Worm (Caenorhabditis elegans) whole organism, late embryonic: ENCODE results near the gene ugt-8.

Source experiments
- C38D4.7 ChIP-seq: fragments of 200-800 bp; sonication (Bioruptor generic); optimal IDR thresholded peaks from 2 replicates; lab custom pipeline; 2018; ENCODE audit warnings: mild to moderate bottlenecking, missing genetic modification characterization, moderate library complexity, missing compliant biosample characterization
- F13H6.1 ChIP-seq: sonication (generic microtip); optimal IDR thresholded peaks from 2 replicates; lab custom pipeline; 2016; ENCODE audit warnings: missing genetic modification characterization, missing compliant biosample characterization
- K02D7.2 ChIP-seq: sonication (generic microtip); optimal IDR thresholded peaks from 2 replicates; lab custom pipeline; 2017; ENCODE audit warnings: mild to moderate bottlenecking, missing genetic modification characterization, missing compliant biosample characterization
- T23F11.4 ChIP-seq: fragments of 200-800 bp; sonication (Bioruptor generic); optimal IDR thresholded peaks from 2 replicates; lab custom pipeline; 2018; ENCODE audit warnings: mild to moderate bottlenecking, missing genetic modification characterization, missing compliant biosample characterization
- ama-1 ChIP-seq: fragments of 150-350 bp; optimal IDR thresholded peaks from 2 replicates; lab custom pipeline; 2014
- ceh-14 ChIP-seq: sonication (generic microtip); optimal IDR thresholded peaks from 2 replicates; lab custom pipeline; 2016; ENCODE audit warnings: missing genotype, missing genetic modification characterization, missing compliant biosample characterization
- ceh-18 ChIP-seq: sonication (generic microtip); optimal IDR thresholded peaks from 2 replicates; lab custom pipeline; 2016; ENCODE audit warnings: missing genetic modification characterization, missing compliant biosample characterization
- ceh-19 ChIP-seq: fragments of 200-800 bp; sonication (Bioruptor generic); optimal IDR thresholded peaks from 2 replicates; lab custom pipeline; 2018; ENCODE audit warnings: mild to moderate bottlenecking, missing genetic modification characterization, missing compliant biosample characterization
- ceh-22 ChIP-seq: sonication (generic microtip); optimal IDR thresholded peaks from 2 replicates; lab custom pipeline; 2017; ENCODE audit warnings: missing biosample characterization, missing genetic modification characterization
- ceh-24 ChIP-seq: sonication (generic microtip); optimal IDR thresholded peaks from 2 replicates; lab custom pipeline; 2016; ENCODE audit warnings: mild to moderate bottlenecking, missing genetic modification characterization, missing compliant biosample characterization
- ceh-30 ChIP-seq: fragments of 150-350 bp; optimal IDR thresholded peaks from 2 replicates; lab custom pipeline; 2014; ENCODE audit warnings: missing biosample characterization, missing genetic modification characterization
- ceh-48 ChIP-seq: sonication (generic microtip); optimal IDR thresholded peaks from 2 replicates; lab custom pipeline; 2016; ENCODE audit warnings: missing genetic modification characterization, inconsistent platforms, missing compliant biosample characterization
- ceh-6 ChIP-seq: fragments of 200-800 bp; sonication (Bioruptor generic); optimal IDR thresholded peaks from 2 replicates; lab custom pipeline; 2018; ENCODE audit warnings: mild to moderate bottlenecking, missing genetic modification characterization, missing compliant biosample characterization
- che-1 ChIP-seq: sonication (generic microtip); optimal IDR thresholded peaks from 2 replicates; lab custom pipeline; 2016; ENCODE audit warnings: mild to moderate bottlenecking, missing genetic modification characterization, missing compliant biosample characterization
- dmd-4 ChIP-seq: sonication (generic microtip); optimal IDR thresholded peaks from 2 replicates; lab custom pipeline; 2016; ENCODE audit warnings: borderline replicate concordance, missing genetic modification characterization, missing compliant biosample characterization
- dve-1 ChIP-seq: sonication (generic microtip); optimal IDR thresholded peaks from 2 replicates; lab custom pipeline; 2017; ENCODE audit warnings: antibody characterized with exemption, mild to moderate bottlenecking, missing genetic modification characterization, missing compliant biosample characterization
- elt-2 ChIP-seq: sonication (generic microtip); optimal IDR thresholded peaks from 2 replicates; lab custom pipeline; 2016; ENCODE audit warnings: missing genetic modification reagents, missing genetic modification characterization, missing compliant biosample characterization
- elt-4 ChIP-seq: sonication (generic microtip); optimal IDR thresholded peaks from 2 replicates; lab custom pipeline; 2016; ENCODE audit warnings: missing genetic modification characterization, missing compliant biosample characterization
- ets-4 ChIP-seq: sonication (generic microtip); optimal IDR thresholded peaks from 2 replicates; lab custom pipeline; 2016; ENCODE audit warnings: missing genetic modification characterization, missing compliant biosample characterization
- fkh-6 ChIP-seq: sonication (generic microtip); optimal IDR thresholded peaks from 2 replicates; lab custom pipeline; 2016; ENCODE audit warnings: missing genetic modification characterization, missing compliant biosample characterization
- gmeb-2 ChIP-seq: sonication (generic microtip); optimal IDR thresholded peaks from 2 replicates; lab custom pipeline; 2016; ENCODE audit warnings: missing genetic modification characterization, inconsistent platforms, missing compliant biosample characterization
- hlh-13 ChIP-seq: fragments of 200-800 bp; sonication (Bioruptor generic); optimal IDR thresholded peaks from 2 replicates; lab custom pipeline; 2018; ENCODE audit warnings: mild to moderate bottlenecking, missing genetic modification characterization, missing compliant biosample characterization
- hlh-15 ChIP-seq: sonication (generic microtip); optimal IDR thresholded peaks from 2 replicates; lab custom pipeline; 2016; ENCODE audit warnings: missing genetic modification characterization, missing compliant biosample characterization
- lin-11 ChIP-seq: fragments of 200-800 bp; sonication (Bioruptor generic); optimal IDR thresholded peaks from 2 replicates; lab custom pipeline; 2018; ENCODE audit warnings: mild to moderate bottlenecking, missing genetic modification characterization, missing compliant biosample characterization
- madf-2 ChIP-seq: sonication (generic microtip); optimal IDR thresholded peaks from 2 replicates; lab custom pipeline; 2017; ENCODE audit warnings: missing genetic modification characterization, missing compliant biosample characterization
- mec-3 ChIP-seq: sonication (generic microtip); optimal IDR thresholded peaks from 2 replicates; lab custom pipeline; 2016; ENCODE audit warnings: borderline replicate concordance, missing genetic modification characterization, missing compliant biosample characterization
- npax-4 ChIP-seq: sonication (generic microtip); optimal IDR thresholded peaks from 2 replicates; lab custom pipeline; 2016; ENCODE audit warnings: missing genetic modification characterization, missing compliant biosample characterization
- pha-4 ChIP-seq: fragments of 150-350 bp; optimal IDR thresholded peaks from 2 replicates; lab custom pipeline; 2018; ENCODE audit warnings: missing biosample characterization, missing genetic modification reagents, missing genetic modification characterization
- sdc-2 ChIP-seq: sonication (generic microtip); optimal IDR thresholded peaks from 2 replicates; lab custom pipeline; 2016; ENCODE audit warnings: missing genotype, missing genetic modification characterization, missing compliant biosample characterization
- sox-4 ChIP-seq: sonication (generic microtip); optimal IDR thresholded peaks from 2 replicates; lab custom pipeline; 2017; ENCODE audit warnings: mild to moderate bottlenecking, missing genetic modification characterization, inconsistent platforms, missing compliant biosample characterization
- tbx-7 ChIP-seq: sonication (generic microtip); optimal IDR thresholded peaks from 2 replicates; lab custom pipeline; 2016; ENCODE audit warnings: missing genotype, missing genetic modification characterization, missing compliant biosample characterization
- ttx-3 ChIP-seq: sonication (generic microtip); optimal IDR thresholded peaks from 2 replicates; lab custom pipeline; 2016; ENCODE audit warnings: missing genetic modification reagents, missing genetic modification characterization, missing compliant biosample characterization
- unc-3 ChIP-seq, 2 experiments: fragments of 200-800 bp in 1 of 2; sonication (Bioruptor generic) in 1 of 2; sonication (generic microtip) in 1 of 2; conservative IDR thresholded peaks in 1 of 2; optimal IDR thresholded peaks in 1 of 2; 2 replicates each; pipeline versions ENCODE4 v1.3.6 to Lab custom; 2016 to 2022; ENCODE audit warnings: missing compliant biosample characterization in 2 of 2, missing genetic modification characterization in 2 of 2, missing genetic modification reagents in 1 of 2
- unc-55 ChIP-seq: sonication (generic microtip); optimal IDR thresholded peaks from 2 replicates; lab custom pipeline; 2017; ENCODE audit warnings: missing biosample characterization, missing genetic modification reagents, missing genetic modification characterization
- unc-86 ChIP-seq: sonication (generic microtip); optimal IDR thresholded peaks from 2 replicates; lab custom pipeline; 2016; ENCODE audit warnings: missing genetic modification characterization, missing compliant biosample characterization
- zip-5 ChIP-seq: sonication (generic microtip); optimal IDR thresholded peaks from 2 replicates; lab custom pipeline; 2016; ENCODE audit warnings: missing genetic modification characterization, missing compliant biosample characterization

The ugt-8 gene

ce11 chrV:4889976-4890479 is 13.7 kb upstream of the ugt-8 start, which contains the start of gene T19H12.2:
TSS of gene T19H12.2 (plus strand) at chrV:4890429.
- no peak for TF ChIP-seq gmeb-2
- no peak for TF ChIP-seq unc-3 (GFP tag; conservative IDR thresholded peaks at IDR 0.05; lab: Robert Waterston, UW)
- TF ChIP-seq unc-3 (tag; optimal IDR thresholded peaks at IDR 0.05; lab: Kevin White, UChicago) = no peak
- TF ChIP-seq unc-55 (GFP tag; lab: Kevin White, UChicago) = no peak
- TF ChIP-seq elt-2 = no peak
- TF ChIP-seq ceh-14 = no peak
- no peak for TF ChIP-seq sox-4
- no peak for TF ChIP-seq ceh-6
- TF ChIP-seq ceh-22 = no peak
- no peak for TF ChIP-seq C38D4.7
- no peak for TF ChIP-seq tbx-7
- no peak for TF ChIP-seq pha-4 (tag; lab: Kevin White, UChicago)

- TF ChIP-seq madf-2 = no peak
- TF ChIP-seq ceh-24 = no peak
- no peak for TF ChIP-seq unc-3 (GFP tag; conservative IDR thresholded peaks at IDR 0.05; lab: Robert Waterston, UW)
- TF ChIP-seq unc-3 (tag; optimal IDR thresholded peaks at IDR 0.05; lab: Kevin White, UChicago) = no peak
- TF ChIP-seq mec-3 (tag; lab: Kevin White, UChicago) = no peak
- no peak for TF ChIP-seq elt-4 (tag; lab: Kevin White, UChicago)
- no peak for TF ChIP-seq fkh-6 (tag; lab: Kevin White, UChicago)
- TF ChIP-seq T23F11.4 (GFP tag; lab: Kevin White, UChicago) = no peak
- no peak for TF ChIP-seq ceh-19 (GFP tag; lab: Kevin White, UChicago)
- TF ChIP-seq ceh-48 = no peak
- TF ChIP-seq ceh-18 (tag; lab: Kevin White, UChicago) = no peak
- no peak for TF ChIP-seq che-1 (tag; lab: Kevin White, UChicago)
- no peak for TF ChIP-seq ets-4 (tag; lab: Kevin White, UChicago)
- no peak for TF ChIP-seq ttx-3 (tag; lab: Kevin White, UChicago)
- TF ChIP-seq F13H6.1 (tag; lab: Kevin White, UChicago) = no peak
- TF ChIP-seq pha-4 (tag; lab: Kevin White, UChicago) = no peak
- no peak for TF ChIP-seq hlh-15 (tag; lab: Kevin White, UChicago)
- TF ChIP-seq npax-4 (tag; lab: Kevin White, UChicago) = no peak
- TF ChIP-seq ama-1 = no peak
These were observed 12.9 kb upstream of the ugt-8 start for ce11 chrV:4890781-4891180.

ce11 chrV:4891305-4891704 is 12.4 kb upstream of the ugt-8 start:
- TF ChIP-seq K02D7.2 (tag; lab: Kevin White, UChicago) (no peak), dve-1 (tag; lab: Kevin White, UChicago) (no peak), sdc-2 (tag; lab: Kevin White, UChicago) (no peak), ceh-24 (no peak), ama-1 (no peak), ceh-14 (no peak), unc-86 (tag; lab: Kevin White, UChicago) (no peak), hlh-13 (GFP tag; lab: Kevin White, UChicago) (no peak), elt-2 (no peak), ceh-30 (tag; lab: Kevin White, UChicago) (no peak), tbx-7 (no peak), lin-11 (tag; lab: Kevin White, UChicago) (no peak)

DNA sequence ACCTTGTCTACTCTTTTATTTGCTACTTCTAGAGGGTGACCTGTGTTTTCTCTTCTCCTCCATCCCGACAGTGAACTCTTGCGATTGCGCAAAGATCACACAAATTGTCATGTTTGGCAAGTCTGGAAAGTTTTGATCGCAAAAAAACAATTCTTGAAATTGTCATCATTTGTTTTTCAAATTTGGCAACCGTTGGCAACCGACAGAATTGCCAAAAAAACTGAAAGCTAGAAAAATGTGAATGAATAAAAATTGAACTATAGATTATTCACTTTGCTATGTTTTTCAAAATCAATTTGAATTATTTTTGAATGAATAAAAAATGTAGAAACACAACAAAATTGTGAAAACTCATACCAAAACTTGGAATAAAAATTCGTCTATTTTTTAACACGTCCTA is 8.8 kb upstream of the ugt-8 start, which contains the start of gene ugt-11:
TSS of gene ugt-11 (minus strand) at position 101 of the 400 bp plus-strand sequence.
- TF ChIP-seq ceh-6 (no peak), K02D7.2 (tag; lab: Kevin White, UChicago) (no peak), ceh-18 (tag; lab: Kevin White, UChicago) (no peak), hlh-13 (GFP tag; lab: Kevin White, UChicago) (no peak), unc-3 (GFP tag; conservative IDR thresholded peaks at IDR 0.05; lab: Robert Waterston, UW) (no peak), unc-3 (tag; optimal IDR thresholded peaks at IDR 0.05; lab: Kevin White, UChicago) (no peak), ceh-48 (no peak), lin-11 (tag; lab: Kevin White, UChicago) (no peak), dmd-4 (tag; lab: Kevin White, UChicago) (no peak), hlh-15 (tag; lab: Kevin White, UChicago) (no peak), zip-5 (tag; lab: Kevin White, UChicago) (no peak), ama-1 (no peak)
